Worm (Caenorhabditis elegans): Measurements from ENCODE around the gene F25B3.5.

The F25B3.5 gene

DNA sequence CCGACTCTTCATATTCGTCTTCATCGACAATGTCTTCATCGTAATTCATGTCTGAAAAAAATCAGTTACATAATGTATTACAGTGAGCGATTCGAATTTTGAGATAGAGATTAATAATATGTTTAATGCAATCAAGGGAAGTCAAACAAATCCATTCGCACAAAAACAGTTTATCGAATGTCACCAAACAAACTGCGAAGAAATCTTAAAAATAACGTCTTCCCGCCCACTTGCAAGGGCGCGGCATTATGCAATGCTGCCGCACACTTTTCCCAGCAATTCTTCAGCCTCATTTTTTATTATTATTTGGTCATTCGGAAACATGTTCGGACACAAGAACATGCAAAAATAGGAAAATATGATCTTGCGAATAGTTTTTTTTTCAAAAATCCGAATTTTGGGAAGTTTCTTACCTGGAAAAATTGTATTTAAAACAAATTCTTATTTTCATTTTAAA lies 25.9 kb downstream of the F25B3.5 start, which contains the start of gene mdf-1:
mdf-1 (minus strand) TSS at position 51 of the 457 bp plus-strand sequence.
- TF ChIP-seq hrde-1 (tag; optimal IDR thresholded peaks at IDR 0.05; ENCODE audit: borderline replicate concordance) = peak; percentile 34
- no peak for TF ChIP-seq ets-4 (GFP tag; optimal IDR thresholded peaks at IDR 0.05)
- TF ChIP-seq repo-1 (tag; optimal IDR thresholded peaks at IDR 0.05) = peak; percentile 57
- TF ChIP-seq lin-26 (GFP tag; IDR thresholded peaks at IDR 0.05) = no peak
- no peak for TF ChIP-seq Y67H2A.10 (GFP tag; conservative IDR thresholded peaks at IDR 0.05)
- TF ChIP-seq cebp-2 (GFP tag; IDR thresholded peaks at IDR 0.05) = no peak
- no peak for TF ChIP-seq gei-17 (GFP tag; optimal IDR thresholded peaks at IDR 0.05)
- TF ChIP-seq ztf-18 (tag; optimal IDR thresholded peaks at IDR 0.05) = peak; percentile 62
- peak; percentile 10 for TF ChIP-seq B0035.1 (tag; optimal IDR thresholded peaks at IDR 0.05)
- no peak for TF ChIP-seq egrh-3 (GFP tag; IDR thresholded peaks at IDR 0.05)
- no peak for TF ChIP-seq F55B11.4 (tag; optimal IDR thresholded peaks at IDR 0.05; ENCODE audit: borderline replicate concordance, insufficient read depth)
- no peak for TF ChIP-seq C17E4.6 (GFP tag; IDR thresholded peaks at IDR 0.05)
- peak; percentile 59 for TF ChIP-seq efl-1 (GFP tag; optimal IDR thresholded peaks at IDR 0.05)
- no peak for TF ChIP-seq nfya-1 (tag; optimal IDR thresholded peaks at IDR 0.05; ENCODE audit: borderline replicate concordance, insufficient read depth)
- no peak for TF ChIP-seq mel-28 (tag; optimal IDR thresholded peaks at IDR 0.05; ENCODE audit: borderline replicate concordance)
- TF ChIP-seq let-607 (tag; optimal IDR thresholded peaks at IDR 0.05) = no peak
- TF ChIP-seq lsy-27 (tag; optimal IDR thresholded peaks at IDR 0.05; ENCODE audit: borderline replicate concordance, insufficient read depth) = no peak
- TF ChIP-seq ceh-40 (GFP tag; IDR thresholded peaks at IDR 0.05) = no peak
- peak in 1 of 3 experiments; percentile 69 for TF ChIP-seq lin-35 (GFP tag; optimal IDR thresholded peaks at IDR 0.05)
- no peak for TF ChIP-seq athp-1 (tag; optimal IDR thresholded peaks at IDR 0.05)
- TF ChIP-seq rcor-1 (GFP tag; IDR thresholded peaks at IDR 0.05) = 0 out of 2 replicates have a peak, but pooled peaks have one; percentile 45
- no peak for TF ChIP-seq rec-8 (tag; optimal IDR thresholded peaks at IDR 0.05)
- TF ChIP-seq attf-6 (GFP tag; IDR thresholded peaks at IDR 0.05) = no peak
- no peak for TF ChIP-seq ekl-4 (GFP tag; IDR thresholded peaks at IDR 0.05)
- peak; percentile 55 for TF ChIP-seq dpl-1 (GFP tag; optimal IDR thresholded peaks at IDR 0.05)
- peak; percentile 48 for TF ChIP-seq mcd-1 (GFP tag; IDR thresholded peaks at IDR 0.05)
- TF ChIP-seq B0019.2 (GFP tag; conservative IDR thresholded peaks at IDR 0.05) = no peak
- peak; percentile 23 for TF ChIP-seq lin-40 (tag; optimal IDR thresholded peaks at IDR 0.05)
- TF ChIP-seq F57C9.4 (tag; optimal IDR thresholded peaks at IDR 0.05) = no peak
- no peak for TF ChIP-seq zfh-2 (GFP tag; conservative IDR thresholded peaks at IDR 0.05)
- TF ChIP-seq bed-2 (GFP tag; IDR thresholded peaks at IDR 0.05) = no peak
- TF ChIP-seq cebp-1 (GFP tag; IDR thresholded peaks at IDR 0.05) = no peak
- TF ChIP-seq cebp-1 (tag; optimal IDR thresholded peaks at IDR 0.05) = peak; percentile 65
- TF ChIP-seq F33H1.4 (GFP tag; IDR thresholded peaks at IDR 0.05) = no peak
- TF ChIP-seq dox-1 (GFP tag; IDR thresholded peaks at IDR 0.05) = peak; percentile 49; the same call in 1 of the 2 replicates
- TF ChIP-seq F23B12.7 (tag; optimal IDR thresholded peaks at IDR 0.05; ENCODE audit: insufficient read depth) = peak; percentile 24
- 0 out of 2 replicates have a peak, but pooled peaks have one; percentile 4 for TF ChIP-seq hmg-20 (GFP tag; IDR thresholded peaks at IDR 0.05)
- TF ChIP-seq die-1 (tag; optimal IDR thresholded peaks at IDR 0.05) = no peak
- TF ChIP-seq attf-5 (GFP tag; optimal IDR thresholded peaks at IDR 0.05) = peak; percentile 45
- no peak for TF ChIP-seq snpc-1.3 (tag; optimal IDR thresholded peaks at IDR 0.05; ENCODE audit: insufficient read depth)
- no peak for TF ChIP-seq egl-18 (GFP tag; IDR thresholded peaks at IDR 0.05)
- no peak for TF ChIP-seq pbrm-1 (GFP tag; IDR thresholded peaks at IDR 0.05)
- TF ChIP-seq madf-10 (tag; optimal IDR thresholded peaks at IDR 0.05) = peak; percentile 26
- TF ChIP-seq ceh-100 (GFP tag; IDR thresholded peaks at IDR 0.05) = 0 out of 2 replicates have a peak, but pooled peaks have one; percentile 17
- 0 out of 2 replicates have a peak, but pooled peaks have one; percentile 12 for TF ChIP-seq hmg-1.2 (GFP tag; IDR thresholded peaks at IDR 0.05)
- no peak for TF ChIP-seq F22D6.2 (tag; optimal IDR thresholded peaks at IDR 0.05)
- no peak for TF ChIP-seq lir-1 (GFP tag; conservative IDR thresholded peaks at IDR 0.05)
